Fruit fly (Drosophila melanogaster) whole organism, embryonic: ENCODE data around the gene kra.

Experiments
- Bdp1 ChIP-seq: fragments of 200-800 bp; sonication (Bioruptor generic); optimal IDR thresholded peaks from 3 replicates; lab custom pipeline; 2016; ENCODE audit warnings: missing biosample characterization, missing genetic modification characterization
- C15 ChIP-seq: fragments of 200-800 bp; sonication (Bioruptor generic); IDR thresholded peaks from 3 replicates; pipeline ENCODE4 v1.3.6; 2022; ENCODE audit warnings: missing biosample characterization, missing genetic modification characterization
- CG12104 ChIP-seq: fragments of 200-800 bp; sonication (Bioruptor generic); optimal IDR thresholded peaks from 3 replicates; lab custom pipeline; 2016; ENCODE audit warnings: missing biosample characterization, missing genetic modification characterization
- CG14860 ChIP-seq: fragments of 200-800 bp; sonication (Bioruptor generic); IDR thresholded peaks from 3 replicates; pipeline ENCODE4 v1.3.6; 2022; ENCODE audit warnings: missing biosample characterization, missing genetic modification characterization; ENCODE audit not compliant: partially characterized antibody
- CG15479 ChIP-seq: fragments of 200-800 bp; sonication (Bioruptor generic); optimal IDR thresholded peaks from 3 replicates; lab custom pipeline; 2019; ENCODE audit warnings: missing biosample characterization, mild to moderate bottlenecking, missing genetic modification characterization, moderate library complexity
- CG17361 ChIP-seq: fragments of 200-800 bp; sonication (Bioruptor generic); IDR thresholded peaks from 3 replicates; pipeline ENCODE4 v1.3.6; 2022; ENCODE audit warnings: missing biosample characterization, missing genetic modification characterization
- CG18764 ChIP-seq: fragments of 200-800 bp; sonication (Bioruptor generic); optimal IDR thresholded peaks from 3 replicates; lab custom pipeline; 2016; ENCODE audit warnings: missing biosample characterization, missing genetic modification characterization
- CG3281 ChIP-seq: fragments of 200-800 bp; sonication (Bioruptor generic); optimal IDR thresholded peaks from 3 replicates; lab custom pipeline; 2017; ENCODE audit warnings: missing biosample characterization, mild to moderate bottlenecking, missing genetic modification characterization
- CG33213 ChIP-seq: fragments of 200-800 bp; sonication (Bioruptor generic); optimal IDR thresholded peaks from 3 replicates; lab custom pipeline; 2016; ENCODE audit warnings: missing biosample characterization, missing genetic modification characterization
- CG34224 ChIP-seq: fragments of 200-800 bp; sonication (Bioruptor generic); IDR thresholded peaks from 3 replicates; pipeline ENCODE4 v1.3.6; 2022; ENCODE audit warnings: missing biosample characterization, missing genetic modification characterization; ENCODE audit not compliant: partially characterized antibody
- CG42726 ChIP-seq: fragments of 200-800 bp; sonication (Bioruptor generic); IDR thresholded peaks from 2 replicates; pipeline ENCODE4 v1.3.6; 2022; ENCODE audit warnings: missing biosample characterization, missing genetic modification characterization; ENCODE audit not compliant: partially characterized antibody
- CG6175 ChIP-seq: fragments of 200-800 bp; sonication (Bioruptor generic); IDR thresholded peaks from 3 replicates; pipeline ENCODE4 v1.3.6; 2022; ENCODE audit warnings: missing biosample characterization, missing genetic modification characterization
- CG6765 ChIP-seq: fragments of 200-800 bp; sonication (Bioruptor generic); optimal IDR thresholded peaks from 3 replicates; lab custom pipeline; 2017; ENCODE audit warnings: missing biosample characterization, mild to moderate bottlenecking, missing genetic modification characterization
- CG7745 ChIP-seq: fragments of 200-800 bp; sonication (Bioruptor generic); optimal IDR thresholded peaks from 2 replicates; lab custom pipeline; 2018; ENCODE audit warnings: missing biosample characterization, mild to moderate bottlenecking, missing genetic modification characterization, moderate library complexity
- CG8290 ChIP-seq, 3 experiments: fragments of 200-800 bp; sonication (Bioruptor generic); optimal IDR thresholded peaks; 2 replicates each; lab custom pipeline; 2016 to 2019; ENCODE audit warnings: missing biosample characterization in 3 of 3, missing genetic modification characterization in 3 of 3, mild to moderate bottlenecking in 2 of 3, moderate library complexity in 1 of 3
- CG8478 ChIP-seq: fragments of >200 bp; optimal IDR thresholded peaks from 2 replicates; lab custom pipeline; 2018
- Deaf1 ChIP-seq: fragments of 200-800 bp; optimal IDR thresholded peaks from 3 replicates; lab custom pipeline; 2019; ENCODE audit warnings: missing biosample characterization, mild to moderate bottlenecking, missing genetic modification characterization, moderate library complexity
- H15 ChIP-seq: fragments of 200-800 bp; sonication (Bioruptor generic); IDR thresholded peaks from 3 replicates; pipeline ENCODE4 v1.3.6; 2022; ENCODE audit warnings: missing biosample characterization, missing genetic modification characterization
- HLH4C ChIP-seq: fragments of 200-800 bp; sonication (Bioruptor generic); IDR thresholded peaks from 3 replicates; pipeline ENCODE4 v1.3.6; 2022; ENCODE audit warnings: missing biosample characterization, missing genetic modification characterization; ENCODE audit not compliant: partially characterized antibody
- Hmx ChIP-seq: fragments of 200-800 bp; sonication (Bioruptor generic); optimal IDR thresholded peaks from 2 replicates; lab custom pipeline; 2016; ENCODE audit warnings: missing biosample characterization, missing genetic modification characterization
- Hr3 ChIP-seq: fragments of 200-800 bp; sonication (Bioruptor generic); optimal IDR thresholded peaks from 3 replicates; lab custom pipeline; 2016; ENCODE audit warnings: missing biosample characterization, missing genetic modification characterization
- Jarid2 ChIP-seq: fragments of 200-800 bp; sonication (Bioruptor generic); optimal IDR thresholded peaks from 3 replicates; lab custom pipeline; 2017; ENCODE audit warnings: mild to moderate bottlenecking, missing biosample characterization, missing genetic modification reagents, missing genetic modification characterization
- Lpt ChIP-seq: fragments of >200 bp; optimal IDR thresholded peaks from 2 replicates; lab custom pipeline; 2018; ENCODE audit warnings: missing biosample characterization, missing genetic modification characterization
- Pdp1 ChIP-seq, 2 experiments: fragments of 200-800 bp; sonication (Bioruptor generic); optimal IDR thresholded peaks; 3 replicates each; lab custom pipeline; 2016; ENCODE audit warnings: missing biosample characterization in 2 of 2, missing genetic modification characterization in 2 of 2, mild to moderate bottlenecking in 1 of 2, moderate library complexity in 1 of 2
- Poxn ChIP-seq: fragments of 200-800 bp; sonication (Bioruptor generic); IDR thresholded peaks from 2 replicates; pipeline ENCODE4 v1.3.6; 2022; ENCODE audit warnings: missing biosample characterization, missing genetic modification characterization
- Sox100B ChIP-seq: fragments of 200-800 bp; sonication (Bioruptor generic); optimal IDR thresholded peaks from 3 replicates; lab custom pipeline; 2018; ENCODE audit warnings: missing biosample characterization, mild to moderate bottlenecking, missing genetic modification characterization
- Spps ChIP-seq: fragments of 200-800 bp; sonication (Bioruptor generic); optimal IDR thresholded peaks from 2 replicates; lab custom pipeline; 2018; ENCODE audit warnings: missing biosample characterization, mild to moderate bottlenecking, missing genetic modification characterization
- Tbp ChIP-seq: fragments of >200 bp; optimal IDR thresholded peaks from 2 replicates; lab custom pipeline; 2018; ENCODE audit warnings: missing biosample characterization, missing genetic modification characterization
- ac ChIP-seq: fragments of 200-800 bp; sonication (Bioruptor generic); optimal IDR thresholded peaks from 3 replicates; lab custom pipeline; 2017; ENCODE audit warnings: missing biosample characterization, mild to moderate bottlenecking, missing genetic modification characterization
- aop ChIP-seq: fragments of 200-800 bp; sonication (Bioruptor generic); IDR thresholded peaks from 2 replicates; pipeline ENCODE4 v1.3.6; 2022; ENCODE audit warnings: missing biosample characterization, missing genetic modification characterization
- cg ChIP-seq: fragments of 200-800 bp; sonication (Bioruptor generic); optimal IDR thresholded peaks from 3 replicates; lab custom pipeline; 2019; ENCODE audit warnings: missing biosample characterization, mild to moderate bottlenecking, missing genetic modification characterization, moderate library complexity
- cwo ChIP-seq: fragments of 200-800 bp; sonication (Bioruptor generic); optimal IDR thresholded peaks from 3 replicates; lab custom pipeline; 2017; ENCODE audit warnings: missing biosample characterization, missing genetic modification characterization, mild to moderate bottlenecking, moderate library complexity, missing genetic modification reagents
- fd102C ChIP-seq: fragments of 200-800 bp; sonication (Bioruptor generic); optimal IDR thresholded peaks from 2 replicates; lab custom pipeline; 2018; ENCODE audit warnings: missing biosample characterization, mild to moderate bottlenecking, missing genetic modification characterization, moderate library complexity
- fu2 ChIP-seq: fragments of 200-800 bp; sonication (Bioruptor generic); optimal IDR thresholded peaks from 2 replicates; lab custom pipeline; 2016; ENCODE audit warnings: missing biosample characterization, missing genetic modification characterization
- gce ChIP-seq: fragments of 200-800 bp; sonication (Bioruptor generic); IDR thresholded peaks from 3 replicates; pipeline ENCODE4 v1.3.6; 2022; ENCODE audit warnings: missing biosample characterization, missing genetic modification characterization
- gcm ChIP-seq: fragments of 200-800 bp; sonication (Bioruptor generic); optimal IDR thresholded peaks from 2 replicates; lab custom pipeline; 2019; ENCODE audit warnings: missing biosample characterization, mild to moderate bottlenecking, missing genetic modification characterization, moderate library complexity
- gcm2 ChIP-seq: fragments of 200-800 bp; sonication (Bioruptor generic); optimal IDR thresholded peaks from 2 replicates; lab custom pipeline; 2016; ENCODE audit warnings: missing biosample characterization, missing genetic modification characterization
- ham ChIP-seq: fragments of 200-800 bp; sonication (Bioruptor generic); IDR thresholded peaks from 2 replicates; pipeline ENCODE4 v1.3.6; 2022; ENCODE audit warnings: missing biosample characterization, missing genetic modification characterization
- hbn ChIP-seq: fragments of 200-800 bp; sonication (Bioruptor generic); IDR thresholded peaks from 2 replicates; pipeline ENCODE4 v1.3.6; 2022; ENCODE audit warnings: missing biosample characterization, missing genetic modification characterization; ENCODE audit not compliant: partially characterized antibody
- maf-S ChIP-seq: fragments of 200-800 bp; sonication (Bioruptor generic); optimal IDR thresholded peaks from 2 replicates; lab custom pipeline; 2016; ENCODE audit warnings: missing biosample characterization, missing genetic modification characterization
- nerfin-1 ChIP-seq: fragments of 200-800 bp; sonication (Bioruptor generic); optimal IDR thresholded peaks from 3 replicates; lab custom pipeline; 2019; ENCODE audit warnings: missing biosample characterization, mild to moderate bottlenecking, missing genetic modification characterization, moderate library complexity
- nerfin-2 ChIP-seq: fragments of 200-800 bp; sonication (Bioruptor generic); IDR thresholded peaks from 2 replicates; pipeline ENCODE4 v1.3.6; 2022; ENCODE audit warnings: missing biosample characterization, missing genetic modification characterization; ENCODE audit not compliant: partially characterized antibody
- otp ChIP-seq: fragments of 200-800 bp; sonication (Bioruptor generic); IDR thresholded peaks from 3 replicates; pipeline ENCODE4, ENCODE4 v1.3.6; 2022; ENCODE audit warnings: missing biosample characterization, missing genetic modification characterization
- ranshi ChIP-seq: fragments of 200-800 bp; sonication (Bioruptor generic); IDR thresholded peaks from 2 replicates; pipeline ENCODE4 v1.3.6; 2022; ENCODE audit warnings: missing biosample characterization, missing genetic modification characterization
- schlank ChIP-seq: fragments of 200-800 bp; sonication (Bioruptor generic); optimal IDR thresholded peaks from 2 replicates; lab custom pipeline; 2018; ENCODE audit warnings: missing biosample characterization, mild to moderate bottlenecking, missing genetic modification characterization
- scrt ChIP-seq: fragments of 200-800 bp; sonication (Bioruptor generic); optimal IDR thresholded peaks from 2 replicates; lab custom pipeline; 2018; ENCODE audit warnings: missing biosample characterization, mild to moderate bottlenecking, missing genetic modification characterization, moderate library complexity
- sna ChIP-seq: fragments of 200-800 bp; sonication (Bioruptor generic); IDR thresholded peaks from 2 replicates; pipeline ENCODE4 v1.3.6; 2022; ENCODE audit warnings: missing biosample characterization, missing genetic modification characterization; ENCODE audit not compliant: partially characterized antibody
- so ChIP-seq: fragments of 200-800 bp; sonication (Bioruptor generic); IDR thresholded peaks from 3 replicates; pipeline ENCODE4 v1.3.6; 2022; ENCODE audit warnings: missing biosample characterization, missing genetic modification characterization
- sug ChIP-seq: fragments of 200-800 bp; optimal IDR thresholded peaks from 2 replicates; lab custom pipeline; 2019; ENCODE audit warnings: missing biosample characterization, mild to moderate bottlenecking, missing genetic modification characterization, moderate library complexity
- wdn ChIP-seq: fragments of 200-800 bp; sonication (Bioruptor generic); IDR thresholded peaks from 2 replicates; pipeline ENCODE4 v1.3.6; 2022; ENCODE audit warnings: missing biosample characterization, missing genetic modification characterization
- wor ChIP-seq: fragments of 200-800 bp; sonication (Bioruptor generic); IDR thresholded peaks from 2 replicates; pipeline ENCODE4 v1.3.6; 2022; ENCODE audit warnings: missing biosample characterization, missing genetic modification characterization

kra gene

dm6 chr3R:5592009-5592572 is 8.8 kb downstream of the kra start (continued):
- TF ChIP-seq CG8290 (GFP tag; optimal IDR thresholded peaks at IDR 0.05; lab: Kevin White, UChicago) (no peak), CG8290 (tag; optimal IDR thresholded peaks at IDR 0.05; lab: Kevin White, UChicago) (peak in 1 of 2 experiments; percentile 19), Tbp (GFP tag; lab: Kevin White, UChicago) (no peak), CG34224 (no peak), cwo (GFP tag; lab: Kevin White, UChicago) (peak; percentile 79), ham (GFP tag; lab: Robert Waterston, UW) (no peak), nerfin-1 (tag; lab: Kevin White, UChicago) (no peak), fu2 (no peak), nerfin-2 (GFP tag; lab: Robert Waterston, UW) (0 out of 2 replicates have a peak, but pooled peaks have one; percentile 28), so (no peak), gcm2 (GFP tag; lab: Kevin White, UChicago) (no peak), CG6765 (GFP tag; lab: Kevin White, UChicago) (no peak), gcm (no peak), Pdp1 (GFP tag; optimal IDR thresholded peaks at IDR 0.05; lab: Kevin White, UChicago) (peak in 1 of 2 experiments; percentile 64), Hr3 (GFP tag; lab: Kevin White, UChicago) (no peak), CG42726 (no peak), CG33213 (GFP tag; lab: Kevin White, UChicago) (no peak), Deaf1 (tag; lab: Kevin White, UChicago) (peak; percentile 41), fd102C (GFP tag; lab: Kevin White, UChicago) (no peak), hbn (no peak), sug (peak; percentile 57), gce (GFP tag; lab: Robert Waterston, UW) (no peak), CG3281 (GFP tag; lab: Kevin White, UChicago) (peak; percentile 3), CG8478 (lab: Kevin White, UChicago) (peak; percentile 17), Spps (tag; lab: Kevin White, UChicago) (no peak), Jarid2 (GFP tag; lab: Kevin White, UChicago) (no peak), scrt (GFP tag; lab: Kevin White, UChicago) (no peak), aop (GFP tag; lab: Robert Waterston, UW) (no peak), otp (GFP tag; lab: Robert Waterston, UW) (no peak), ac (GFP tag; lab: Kevin White, UChicago) (no peak), Bdp1 (GFP tag; lab: Kevin White, UChicago) (no peak), CG17361 (GFP tag; lab: Robert Waterston, UW) (no peak)

dm6 chr3R:5591398-5591853 is 9.5 kb downstream of the kra start, which contains the start of the genes noi and Vha26:
noi (minus strand) TSS chr3R:5591459.
Vha26 (plus strand) TSS chr3R:5591763.
- TF ChIP-seq cg (GFP tag; lab: Kevin White, UChicago) (peak; percentile 56), C15 (no peak), CG15479 (no peak), Sox100B (GFP tag; lab: Kevin White, UChicago) (no peak), CG14860 (GFP tag; lab: Robert Waterston, UW) (peak; percentile 36; the same call in 1 of the 3 replicates), Hmx (GFP tag; lab: Kevin White, UChicago) (no peak), H15 (GFP tag; lab: Robert Waterston, UW) (no peak), CG12104 (GFP tag; lab: Kevin White, UChicago) (no peak), wor (GFP tag; lab: Robert Waterston, UW) (no peak), CG18764 (GFP tag; lab: Kevin White, UChicago) (peak; percentile 29), wdn (GFP tag; lab: Robert Waterston, UW) (no peak), Lpt (GFP tag; lab: Kevin White, UChicago) (no peak), sna (GFP tag; lab: Robert Waterston, UW) (peak; percentile 37; the same call in 1 of the 2 replicates), Poxn (no peak), schlank (tag; lab: Kevin White, UChicago) (no peak), maf-S (GFP tag; lab: Kevin White, UChicago) (peak; percentile 6), HLH4C (GFP tag; lab: Robert Waterston, UW) (peak; percentile 69), CG7745 (no peak), CG6175 (GFP tag; lab: Robert Waterston, UW) (no peak), ranshi (GFP tag; lab: Robert Waterston, UW) (no peak)
